Worm (Caenorhabditis elegans): ENCODE data around the gene C17H12.6.
A peak's percentile ranks its signal among the peaks of the same experiment; 100 is the strongest.

The C17H12.6 gene

ce11 chrIV:6777156-6777555 lies 45.1 kb downstream of the C17H12.6 start:
- peak; percentile 62 for TF ChIP-seq snpc-1.2 (GFP tag; IDR thresholded peaks at IDR 0.05)
- no peak for TF ChIP-seq skn-1 (tag; optimal IDR thresholded peaks at IDR 0.05)
- TF ChIP-seq lsy-2 (tag; optimal IDR thresholded peaks at IDR 0.05), result no peak
- TF ChIP-seq nhr-102 (tag; optimal IDR thresholded peaks at IDR 0.05), result no peak

DNA sequence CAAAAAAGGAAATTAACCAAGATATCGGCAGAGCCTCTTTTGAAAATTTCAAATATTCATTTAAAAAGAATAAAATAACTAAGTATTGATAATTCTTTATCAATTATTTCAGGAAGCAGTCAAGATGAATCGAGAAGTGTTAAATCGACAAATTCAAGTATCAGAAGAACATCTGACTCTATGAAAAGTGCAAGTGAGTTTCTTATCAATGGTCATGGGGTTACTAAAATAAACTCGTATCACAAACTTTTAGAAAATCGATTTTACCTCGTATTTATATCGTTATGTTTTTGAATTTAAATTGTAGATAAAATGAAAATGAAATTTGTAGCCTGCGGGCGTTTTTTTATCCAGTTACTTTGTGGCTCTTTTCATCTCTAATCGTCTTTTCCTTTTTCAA lies 50.8 kb downstream of the C17H12.6 start:
- TF ChIP-seq daf-16 (GFP tag; optimal IDR thresholded peaks at IDR 0.05), result no peak
- peak; percentile 48 for TF ChIP-seq daf-16 (tag; optimal IDR thresholded peaks at IDR 0.05)
- peak; percentile 44 for TF ChIP-seq nhr-77 (tag; optimal IDR thresholded peaks at IDR 0.05)
- no peak for TF ChIP-seq unc-130 (GFP tag; optimal IDR thresholded peaks at IDR 0.05)
- TF ChIP-seq dve-1 (tag; optimal IDR thresholded peaks at IDR 0.05; ENCODE audit: insufficient read depth), result peak; percentile 61
- TF ChIP-seq nhr-28 (tag; optimal IDR thresholded peaks at IDR 0.05), result peak; percentile 34
- TF ChIP-seq Y5F2A.4 (GFP tag; optimal IDR thresholded peaks at IDR 0.05), result no peak
- no peak for TF ChIP-seq lin-39 (tag; optimal IDR thresholded peaks at IDR 0.05)
- TF ChIP-seq aha-1 (tag), result peak; percentile 52
- peak; percentile 22 for TF ChIP-seq hlh-30 (tag; optimal IDR thresholded peaks at IDR 0.05; ENCODE audit: insufficient read depth)
- TF ChIP-seq duxl-1 (tag; optimal IDR thresholded peaks at IDR 0.05; ENCODE audit: poor library complexity), result no peak
- no peak for TF ChIP-seq nhr-237 (tag; optimal IDR thresholded peaks at IDR 0.05)
- no peak for TF ChIP-seq lir-3 (tag; optimal IDR thresholded peaks at IDR 0.05)

Measured in whole organism, L4 larva.